Worm (Caenorhabditis elegans) whole organism, L3 larva: ENCODE results near the gene D2063.1.

ENCODE experiments used
- ZK546.5 ChIP-seq: sonication (generic microtip); optimal IDR thresholded peaks from 2 replicates; lab custom pipeline; 2017; ENCODE audit warnings: missing biosample characterization, missing genetic modification characterization
- aly-2 ChIP-seq: fragments of 150-350 bp; optimal IDR thresholded peaks from 2 replicates; lab custom pipeline; 2014; ENCODE audit warnings: missing biosample characterization, missing genetic modification characterization
- ama-1 ChIP-seq: fragments of 150-350 bp; optimal IDR thresholded peaks from 2 replicates; lab custom pipeline; 2018
- ceh-28 ChIP-seq: fragments of 150-350 bp; optimal IDR thresholded peaks from 2 replicates; lab custom pipeline; 2014; ENCODE audit warnings: missing biosample characterization, missing genetic modification reagents, missing genetic modification characterization
- ceh-82 ChIP-seq: fragments of 150-350 bp; optimal IDR thresholded peaks from 2 replicates; lab custom pipeline; 2014; ENCODE audit warnings: missing biosample characterization, missing genetic modification characterization
- ceh-9 ChIP-seq: sonication (generic microtip); optimal IDR thresholded peaks from 2 replicates; lab custom pipeline; 2018; ENCODE audit warnings: missing biosample characterization, missing genetic modification characterization
- daf-12 ChIP-seq: fragments of 150-350 bp; optimal IDR thresholded peaks from 2 replicates; lab custom pipeline; 2014; ENCODE audit warnings: missing biosample characterization, missing genetic modification reagents, missing genetic modification characterization
- egl-27 ChIP-seq: sonication (generic microtip); optimal IDR thresholded peaks from 4 replicates; lab custom pipeline; 2017; ENCODE audit warnings: missing biosample characterization, missing genetic modification reagents, missing genetic modification characterization
- elt-1 ChIP-seq: fragments of 150-350 bp; optimal IDR thresholded peaks from 2 replicates; lab custom pipeline; 2014; ENCODE audit warnings: missing biosample characterization, missing genetic modification characterization
- elt-2 ChIP-seq: sonication (generic microtip); optimal IDR thresholded peaks from 2 replicates; lab custom pipeline; 2016; ENCODE audit warnings: missing genetic modification reagents, mild to moderate bottlenecking, missing genetic modification characterization, missing compliant biosample characterization
- fkh-10 ChIP-seq: sonication (generic microtip); optimal IDR thresholded peaks from 2 replicates; lab custom pipeline; 2017; ENCODE audit warnings: missing biosample characterization, missing genetic modification reagents, missing genetic modification characterization
- fkh-2 ChIP-seq: fragments of 150-350 bp; optimal IDR thresholded peaks from 2 replicates; lab custom pipeline; 2014; ENCODE audit warnings: missing biosample characterization, missing genetic modification reagents, missing genetic modification characterization
- fos-1 ChIP-seq: fragments of 150-350 bp; optimal IDR thresholded peaks from 2 replicates; lab custom pipeline; 2014; ENCODE audit warnings: missing biosample characterization, missing genetic modification characterization
- hmg-11 ChIP-seq: sonication (generic microtip); optimal IDR thresholded peaks from 2 replicates; lab custom pipeline; 2016; ENCODE audit warnings: missing genetic modification characterization, missing compliant biosample characterization
- jun-1 ChIP-seq: fragments of 150-350 bp; optimal IDR thresholded peaks from 2 replicates; lab custom pipeline; 2014; ENCODE audit warnings: missing biosample characterization, missing genetic modification reagents, missing genetic modification characterization
- lin-15B ChIP-seq: fragments of 150-350 bp; optimal IDR thresholded peaks from 2 replicates; lab custom pipeline; 2014; ENCODE audit warnings: missing biosample characterization, missing genetic modification characterization
- lin-39 ChIP-seq: fragments of 150-350 bp; optimal IDR thresholded peaks from 2 replicates; lab custom pipeline; 2018; ENCODE audit warnings: missing biosample characterization, missing genetic modification reagents, missing genetic modification characterization
- lsy-12 ChIP-seq: sonication (generic microtip); optimal IDR thresholded peaks from 2 replicates; lab custom pipeline; 2016; ENCODE audit warnings: mild to moderate bottlenecking, missing genetic modification characterization, missing compliant biosample characterization
- mml-1 ChIP-seq: fragments of 150-350 bp; sonication (generic microtip); optimal IDR thresholded peaks from 3 replicates; lab custom pipeline; 2014; ENCODE audit warnings: missing biosample characterization, missing genetic modification characterization
- nfya-1 ChIP-seq: sonication (generic microtip); optimal IDR thresholded peaks from 2 replicates; lab custom pipeline; 2017; ENCODE audit warnings: missing genetic modification characterization, mild to moderate bottlenecking, missing compliant biosample characterization, antibody characterized with exemption, moderate library complexity; ENCODE audit not compliant: insufficient read depth
- nhr-11 ChIP-seq: fragments of 150-350 bp; optimal IDR thresholded peaks from 2 replicates; lab custom pipeline; 2014; ENCODE audit warnings: missing biosample characterization, missing genetic modification characterization
- nhr-12 ChIP-seq: fragments of 150-350 bp; optimal IDR thresholded peaks from 2 replicates; lab custom pipeline; 2014; ENCODE audit warnings: missing biosample characterization, missing genetic modification characterization
- nhr-23 ChIP-seq: fragments of 150-350 bp; optimal IDR thresholded peaks from 2 replicates; lab custom pipeline; 2014; ENCODE audit warnings: missing biosample characterization, missing genetic modification reagents, missing genetic modification characterization
- nhr-237 ChIP-seq: fragments of 150-350 bp; optimal IDR thresholded peaks from 2 replicates; lab custom pipeline; 2014; ENCODE audit warnings: missing biosample characterization, missing genetic modification characterization
- nhr-25 ChIP-seq: sonication (generic microtip); optimal IDR thresholded peaks from 2 replicates; lab custom pipeline; 2017; ENCODE audit warnings: missing biosample characterization, missing genetic modification characterization
- nhr-28 ChIP-seq: fragments of 150-350 bp; optimal IDR thresholded peaks from 2 replicates; lab custom pipeline; 2014; ENCODE audit warnings: missing biosample characterization, missing genetic modification characterization
- nhr-43 ChIP-seq: sonication (generic microtip); optimal IDR thresholded peaks from 2 replicates; lab custom pipeline; 2016; ENCODE audit warnings: mild to moderate bottlenecking, missing genetic modification characterization, missing compliant biosample characterization; ENCODE audit not compliant: poor library complexity, severe bottlenecking
- nhr-76 ChIP-seq: fragments of 150-350 bp; sonication (generic microtip); optimal IDR thresholded peaks from 5 replicates; lab custom pipeline; 2014; ENCODE audit warnings: missing biosample characterization, missing genetic modification characterization
- nhr-77 ChIP-seq: fragments of 150-350 bp; optimal IDR thresholded peaks from 2 replicates; lab custom pipeline; 2014; ENCODE audit warnings: missing biosample characterization, missing genetic modification characterization
- pha-4 ChIP-seq: fragments of 150-350 bp; optimal IDR thresholded peaks from 2 replicates; lab custom pipeline; 2014; ENCODE audit warnings: missing biosample characterization, missing genetic modification reagents, missing genetic modification characterization
- sea-2 ChIP-seq: fragments of 150-350 bp; sonication (generic microtip); optimal IDR thresholded peaks from 4 replicates; lab custom pipeline; 2014; ENCODE audit warnings: missing biosample characterization, missing genetic modification reagents, missing genetic modification characterization
- snpc-4 ChIP-seq: fragments of 150-350 bp; optimal IDR thresholded peaks from 2 replicates; lab custom pipeline; 2014; ENCODE audit warnings: missing biosample characterization, missing genetic modification characterization
- tbx-2 ChIP-seq: sonication (generic microtip); optimal IDR thresholded peaks from 2 replicates; lab custom pipeline; 2016; ENCODE audit warnings: mild to moderate bottlenecking, missing genetic modification characterization, missing compliant biosample characterization
- unc-62 ChIP-seq: fragments of 150-350 bp; sonication (generic microtip); optimal IDR thresholded peaks from 4 replicates; lab custom pipeline; 2014; ENCODE audit warnings: missing biosample characterization, missing genetic modification reagents, missing genetic modification characterization
- zag-1 ChIP-seq: fragments of 150-350 bp; optimal IDR thresholded peaks from 2 replicates; lab custom pipeline; 2014; ENCODE audit warnings: missing biosample characterization, missing genetic modification characterization
- ztf-11 ChIP-seq: fragments of 150-350 bp; optimal IDR thresholded peaks from 2 replicates; lab custom pipeline; 2014; ENCODE audit warnings: missing biosample characterization, missing genetic modification characterization
- ztf-4 ChIP-seq: fragments of 150-350 bp; optimal IDR thresholded peaks from 2 replicates; lab custom pipeline; 2014; ENCODE audit warnings: missing biosample characterization, missing genetic modification characterization

The D2063.1 gene

DNA sequence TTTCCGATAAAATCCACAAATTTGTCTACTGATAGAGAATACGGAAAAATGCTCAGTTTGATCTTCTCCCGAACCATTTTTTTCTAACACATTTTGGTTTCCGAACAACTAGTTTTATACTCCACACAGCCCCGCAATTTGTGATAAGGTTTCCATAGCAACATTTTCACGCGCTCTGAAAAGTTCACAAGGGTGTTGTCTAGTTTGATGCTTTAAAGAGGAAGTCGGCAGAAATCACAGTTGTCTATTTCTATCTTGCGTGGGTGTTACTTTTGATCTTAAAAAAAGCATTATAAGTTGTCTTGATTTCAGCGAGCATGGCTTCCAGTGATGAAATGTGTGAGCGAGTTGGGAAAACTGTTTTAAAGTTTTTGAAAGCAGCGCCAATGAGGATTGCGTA lies 27.2 kb upstream of the D2063.1 start, which contains the start of gene ZC132.3:
Gene ZC132.3 (minus strand): TSS at position 101 of the 400 bp plus-strand sequence.
- TF ChIP-seq unc-62 (GFP tag; lab: Kevin White, UChicago) (no peak), ZK546.5 (no peak), ceh-28 (tag; lab: Kevin White, UChicago) (no peak), elt-1 (tag; lab: Kevin White, UChicago) (no peak), nhr-28 (tag; lab: Kevin White, UChicago) (no peak), snpc-4 (tag; lab: Kevin White, UChicago) (no peak), ama-1 (no peak), ztf-4 (tag; lab: Kevin White, UChicago) (no peak), nfya-1 (no peak), fkh-10 (GFP tag; lab: Kevin White, UChicago) (no peak), nhr-237 (tag; lab: Kevin White, UChicago) (no peak), ceh-82 (tag; lab: Kevin White, UChicago) (no peak), nhr-76 (tag; lab: Kevin White, UChicago) (no peak)
- TF ChIP-seq, all 47 proteins: peak for 0

DNA sequence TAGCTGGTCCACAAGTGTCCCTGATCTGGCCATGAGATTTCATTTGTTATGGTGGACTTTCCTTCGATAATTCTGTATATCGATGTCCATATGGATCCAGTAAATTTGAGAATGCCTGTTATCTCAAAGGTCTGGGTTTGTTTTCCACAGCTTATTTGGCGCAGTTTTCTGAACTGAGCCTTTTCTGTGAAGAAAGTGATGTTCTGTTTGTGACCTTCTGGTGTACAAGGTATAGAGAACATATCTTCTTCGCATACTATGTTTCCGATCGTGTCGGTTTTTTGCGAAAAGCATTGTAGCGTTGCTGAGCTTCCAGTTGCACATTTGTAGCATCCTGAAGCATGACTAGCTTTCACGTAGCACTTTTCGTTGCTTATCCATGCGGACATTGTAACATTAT lies 24.1 kb upstream of the D2063.1 start:
- no peak for TF ChIP-seq ztf-11 (tag; lab: Kevin White, UChicago)

DNA sequence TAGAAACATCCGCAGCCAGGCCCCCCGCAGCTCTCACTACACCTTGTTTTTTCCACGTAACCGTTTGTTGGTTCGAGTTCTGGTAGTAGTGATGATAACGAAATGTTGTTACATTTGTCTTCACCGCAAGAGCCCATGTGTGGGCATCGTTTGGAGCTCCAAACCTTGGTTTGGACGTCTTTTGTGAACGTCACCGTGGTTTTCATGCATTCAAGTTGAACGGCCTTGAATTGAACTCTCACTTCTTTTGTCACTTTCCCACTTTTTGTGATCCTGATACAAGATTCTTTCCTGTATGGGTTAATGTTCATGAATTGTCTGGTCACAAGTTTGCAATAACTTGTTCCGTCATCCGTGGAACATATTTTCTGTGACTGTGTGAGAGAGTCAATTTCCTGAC lies 23.1 kb upstream of the D2063.1 start:
- TF ChIP-seq egl-27 (tag; lab: Kevin White, UChicago) = no peak
- no peak for TF ChIP-seq ZK546.5
- TF ChIP-seq zag-1 (tag; lab: Kevin White, UChicago) = no peak
- TF ChIP-seq pha-4 (tag; lab: Kevin White, UChicago) = no peak
- no peak for TF ChIP-seq nhr-25 (tag; lab: Kevin White, UChicago)
- no peak for TF ChIP-seq ceh-28 (tag; lab: Kevin White, UChicago)

DNA sequence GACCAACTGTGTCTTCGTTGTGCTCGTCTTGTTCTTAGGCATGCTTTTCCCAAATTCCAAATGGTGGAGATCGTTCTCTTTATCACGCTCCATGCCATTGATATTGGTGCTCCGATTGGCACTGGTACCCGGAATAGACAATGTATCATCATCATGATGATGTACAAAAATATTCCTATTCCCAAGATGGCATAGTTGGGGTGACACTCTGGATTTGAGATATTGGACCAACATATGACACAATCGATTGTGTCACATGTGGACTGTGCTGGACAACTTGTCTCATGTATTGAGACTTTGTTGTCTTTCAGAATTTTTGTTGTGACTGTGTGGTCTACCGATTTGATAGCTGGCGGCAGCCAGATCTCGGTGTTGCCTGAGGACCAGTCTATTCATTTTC lies 22.7 kb upstream of the D2063.1 start:
- TF ChIP-seq pha-4 (tag; lab: Kevin White, UChicago) = no peak
- no peak for TF ChIP-seq elt-2 (tag; lab: Kevin White, UChicago)
- TF ChIP-seq elt-1 (tag; lab: Kevin White, UChicago) = no peak
- TF ChIP-seq ztf-4 (tag; lab: Kevin White, UChicago) = no peak
- TF ChIP-seq zag-1 (tag; lab: Kevin White, UChicago) = no peak
- TF ChIP-seq nhr-12 = no peak
- TF ChIP-seq tbx-2 (tag; lab: Kevin White, UChicago) = no peak
- no peak for TF ChIP-seq nhr-23 (tag; lab: Kevin White, UChicago)
- no peak for TF ChIP-seq snpc-4 (tag; lab: Kevin White, UChicago)

DNA sequence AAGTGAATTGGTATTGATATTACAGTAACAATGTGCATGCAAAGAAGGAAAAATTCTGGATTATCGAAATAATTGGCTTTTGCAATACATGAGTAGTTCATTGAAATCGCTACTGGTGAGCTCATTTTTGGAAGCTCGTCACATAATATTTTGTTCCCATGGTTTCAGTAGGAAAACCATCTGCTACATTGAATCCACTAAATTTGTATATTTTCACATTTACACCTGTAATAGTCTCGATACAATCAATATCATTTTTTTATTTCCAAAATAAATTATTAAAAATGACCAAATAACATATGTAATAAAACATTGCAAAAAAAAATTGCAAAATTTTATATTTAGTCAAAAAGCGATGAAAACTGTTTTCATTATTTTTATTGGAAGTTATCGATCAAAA lies 11.9 kb upstream of the D2063.1 start, which contains the start of gene srh-192:
Gene srh-192 (minus strand): TSS at position 101 of the 400 bp plus-strand sequence.
- TF ChIP-seq nhr-76 (tag; lab: Kevin White, UChicago) (no peak), unc-62 (GFP tag; lab: Kevin White, UChicago) (no peak), nhr-77 (tag; lab: Kevin White, UChicago) (no peak), aly-2 (tag; lab: Kevin White, UChicago) (no peak), ztf-4 (tag; lab: Kevin White, UChicago) (no peak), elt-1 (tag; lab: Kevin White, UChicago) (no peak), tbx-2 (tag; lab: Kevin White, UChicago) (no peak), daf-12 (tag; lab: Kevin White, UChicago) (no peak), nfya-1 (no peak), ZK546.5 (no peak), lin-39 (tag; lab: Kevin White, UChicago) (no peak), fos-1 (tag; lab: Kevin White, UChicago) (no peak)
- TF ChIP-seq, all 47 proteins: peak for 0

DNA sequence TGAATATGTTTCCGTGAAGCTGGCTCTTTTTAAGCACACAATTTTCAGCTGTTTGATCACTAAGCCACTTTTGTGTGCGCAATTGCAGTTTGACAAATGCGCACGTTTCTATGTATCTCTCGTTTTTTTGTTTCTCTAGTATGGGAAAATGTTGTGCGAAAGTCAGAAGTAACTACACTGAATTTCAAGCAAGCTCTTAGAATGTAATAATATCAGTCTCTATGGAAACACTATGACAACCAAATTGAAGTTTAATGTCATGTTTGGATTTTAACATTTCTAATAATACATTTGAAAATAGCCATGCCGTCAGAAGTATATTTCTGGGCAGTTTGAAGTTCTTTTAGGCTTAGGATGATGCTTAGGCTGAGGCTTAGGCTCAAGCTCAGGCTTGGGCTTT lies 7.1 kb upstream of the D2063.1 start, which contains the start of gene ZC132.9:
Gene ZC132.9 (minus strand): TSS at position 101 of the 400 bp plus-strand sequence.
- TF ChIP-seq hmg-11 (no peak), daf-12 (tag; lab: Kevin White, UChicago) (no peak), ceh-82 (tag; lab: Kevin White, UChicago) (no peak)
- TF ChIP-seq, all 47 proteins: peak for 0

DNA sequence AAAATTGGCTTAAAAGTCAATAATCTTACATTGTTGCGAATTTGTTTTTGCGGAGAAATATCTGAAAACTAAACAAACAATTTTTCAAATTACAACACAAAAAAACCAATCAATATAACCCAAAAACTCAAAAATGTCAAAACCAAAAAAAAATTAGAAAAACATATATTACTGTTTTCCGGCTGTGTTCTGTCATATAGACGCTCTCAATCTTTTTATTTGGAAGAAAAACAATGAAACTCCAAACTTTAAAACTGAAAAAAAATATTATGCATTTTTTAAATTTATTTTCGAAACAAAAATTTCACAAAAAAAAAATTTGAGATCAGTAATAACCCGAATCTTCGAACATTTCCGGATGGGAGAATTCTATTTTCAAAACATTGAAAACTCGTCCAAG lies 4.2 kb upstream of the D2063.1 start, which contains the start of gene R02D1.2:
Gene R02D1.2 (minus strand): TSS at position 101 of the 400 bp plus-strand sequence.
- no peak for TF ChIP-seq nhr-43
- no peak for TF ChIP-seq lsy-12 (tag; lab: Kevin White, UChicago)
- no peak for TF ChIP-seq jun-1
- TF ChIP-seq ceh-28 (tag; lab: Kevin White, UChicago) = no peak
- no peak for TF ChIP-seq nhr-76 (tag; lab: Kevin White, UChicago)
- TF ChIP-seq hmg-11 = no peak
- no peak for TF ChIP-seq ztf-4 (tag; lab: Kevin White, UChicago)
- TF ChIP-seq lin-15B (tag; lab: Kevin White, UChicago) = no peak
- no peak for TF ChIP-seq ceh-9 (tag; lab: Kevin White, UChicago)
- no peak for TF ChIP-seq elt-1 (tag; lab: Kevin White, UChicago)
- no peak for TF ChIP-seq nhr-23 (tag; lab: Kevin White, UChicago)
- TF ChIP-seq mml-1 = no peak
- no peak for TF ChIP-seq sea-2 (GFP tag; lab: Kevin White, UChicago)
- no peak for TF ChIP-seq egl-27 (tag; lab: Kevin White, UChicago)
- TF ChIP-seq aly-2 (tag; lab: Kevin White, UChicago) = no peak
- TF ChIP-seq nhr-11 = no peak
- TF ChIP-seq nfya-1 = no peak
- no peak for TF ChIP-seq fkh-2
